Worm (Caenorhabditis elegans) whole organism, late embryonic: ENCODE results near the gene F11A10.5.
"Not testable (repeated sequence)": the region's sequence is repeated elsewhere in the genome, so short reads cannot be mapped to it uniquely, and the experiment has no call there.

Source experiments
- dmd-4 ChIP-seq: sonication (generic microtip); optimal IDR thresholded peaks from 2 replicates; lab custom pipeline; 2016; ENCODE audit warnings: borderline replicate concordance, missing genetic modification characterization, missing compliant biosample characterization
- elt-2 ChIP-seq: sonication (generic microtip); optimal IDR thresholded peaks from 2 replicates; lab custom pipeline; 2016; ENCODE audit warnings: missing genetic modification reagents, missing genetic modification characterization, missing compliant biosample characterization
- nfya-1 ChIP-seq: sonication (generic microtip); optimal IDR thresholded peaks from 2 replicates; lab custom pipeline; 2017; ENCODE audit warnings: missing genetic modification characterization, mild to moderate bottlenecking, missing compliant biosample characterization, antibody characterized with exemption, moderate library complexity

ce11 chrIV:12138093-12138492 lies 44.2 kb downstream of the F11A10.5 start, which contains the start of gene B0001.4:
- not testable (repeated sequence) for TF ChIP-seq dmd-4, nfya-1, elt-2 (tag; lab: Kevin White, UChicago)
